Worm (Caenorhabditis elegans) whole organism, L4 larva: ENCODE results near the gene nhr-70.
A peak's percentile ranks its signal among the peaks of the same experiment; 100 is the strongest.

Source experiments
- D1046.2 ChIP-seq: fragments of 200-800 bp; sonication (Bioruptor generic); IDR thresholded peaks from 2 replicates; pipeline ENCODE4 v1.3.6; 2022; ENCODE audit warnings: missing genetic modification characterization, missing compliant biosample characterization
- F37D6.2 ChIP-seq: sonication (generic microtip); optimal IDR thresholded peaks from 2 replicates; lab custom pipeline; 2016; ENCODE audit warnings: mild to moderate bottlenecking, missing genetic modification characterization, missing compliant biosample characterization
- R02D3.7 ChIP-seq: fragments of 150-350 bp; sonication (generic microtip); optimal IDR thresholded peaks from 3 replicates; lab custom pipeline; 2014; ENCODE audit warnings: missing biosample characterization, missing genetic modification characterization
- T26A8.4 ChIP-seq: fragments of 200-800 bp; sonication (Bioruptor generic); IDR thresholded peaks from 2 replicates; pipeline ENCODE4 v1.3.6; 2022; ENCODE audit warnings: missing genetic modification characterization, missing compliant biosample characterization
- aha-1 ChIP-seq: fragments of 150-350 bp; peaks from one replicate; lab custom pipeline; 2014; ENCODE audit warnings: missing biosample characterization, missing genetic modification characterization
- daf-16 ChIP-seq, 3 experiments: sonication (generic microtip); optimal IDR thresholded peaks; 2 replicates each; lab custom pipeline; 2016 to 2017; ENCODE audit warnings: missing genetic modification characterization in 3 of 3, missing genetic modification reagents in 3 of 3, mild to moderate bottlenecking in 2 of 3, missing compliant biosample characterization in 2 of 3, missing biosample characterization in 1 of 3, moderate library complexity in 1 of 3
- dve-1 ChIP-seq: sonication (generic microtip); optimal IDR thresholded peaks from 2 replicates; lab custom pipeline; 2017; ENCODE audit warnings: antibody characterized with exemption, mild to moderate bottlenecking, missing genetic modification characterization, missing compliant biosample characterization; ENCODE audit not compliant: insufficient read depth
- lin-15B ChIP-seq: fragments of 150-350 bp; sonication (generic microtip); optimal IDR thresholded peaks from 3 replicates; lab custom pipeline; 2014; ENCODE audit warnings: missing biosample characterization, missing genetic modification characterization
- mdl-1 ChIP-seq, 2 experiments: fragments of 150-350 bp in 1 of 2; sonication (generic microtip) in 1 of 2; optimal IDR thresholded peaks; 2 replicates each; lab custom pipeline; 2014 to 2017; ENCODE audit warnings: missing biosample characterization in 2 of 2, missing genetic modification characterization in 2 of 2
- mxl-2 ChIP-seq: fragments of 200-800 bp; sonication (Bioruptor generic); conservative IDR thresholded peaks from 2 replicates; pipeline ENCODE4 v1.3.6; 2022; ENCODE audit warnings: missing genetic modification reagents, missing genetic modification characterization, missing compliant biosample characterization
- nhr-10 ChIP-seq: fragments of 150-350 bp; optimal IDR thresholded peaks from 2 replicates; lab custom pipeline; 2014; ENCODE audit warnings: missing biosample characterization, missing genetic modification characterization
- nhr-111 ChIP-seq: fragments of 200-800 bp; sonication (Bioruptor generic); optimal IDR thresholded peaks from 2 replicates; lab custom pipeline; 2018; ENCODE audit warnings: mild to moderate bottlenecking, missing genetic modification characterization, missing compliant biosample characterization
- nhr-237 ChIP-seq: sonication (generic microtip); optimal IDR thresholded peaks from 2 replicates; lab custom pipeline; 2017; ENCODE audit warnings: missing biosample characterization, missing genetic modification characterization
- nhr-41 ChIP-seq: fragments of 200-800 bp; sonication (Bioruptor generic); IDR thresholded peaks from 2 replicates; pipeline ENCODE4 v1.3.6; 2022; ENCODE audit warnings: missing genetic modification reagents, missing genetic modification characterization, missing compliant biosample characterization
- nhr-48 ChIP-seq: sonication (generic microtip); optimal IDR thresholded peaks from 2 replicates; lab custom pipeline; 2016; ENCODE audit warnings: mild to moderate bottlenecking, missing genetic modification characterization, missing compliant biosample characterization
- set-16 ChIP-seq: fragments of 200-800 bp; sonication (Bioruptor generic); IDR thresholded peaks from 2 replicates; pipeline ENCODE4 v1.3.6; 2022; ENCODE audit warnings: missing genetic modification reagents, missing genetic modification characterization, missing compliant biosample characterization
- skn-1 ChIP-seq: fragments of 150-350 bp; optimal IDR thresholded peaks from 2 replicates; lab custom pipeline; 2014; ENCODE audit warnings: missing biosample characterization, missing genetic modification characterization
- unc-62 ChIP-seq, 3 experiments: fragments of 150-350 bp in 1 of 3; sonication (generic microtip); optimal IDR thresholded peaks in 2 of 3; peaks in 1 of 3; 1 replicate in 1 of 3; 2 replicates in 2 of 3; lab custom pipeline; 2014 to 2017; ENCODE audit warnings: missing biosample characterization in 3 of 3, missing genetic modification characterization in 3 of 3, missing genetic modification reagents in 3 of 3, missing genotype in 1 of 3
- zip-11 ChIP-seq: fragments of 200-800 bp; sonication (Bioruptor generic); IDR thresholded peaks from 2 replicates; pipeline ENCODE4 v1.3.6; 2022; ENCODE audit warnings: missing genetic modification characterization, missing compliant biosample characterization

Gene nhr-70

DNA sequence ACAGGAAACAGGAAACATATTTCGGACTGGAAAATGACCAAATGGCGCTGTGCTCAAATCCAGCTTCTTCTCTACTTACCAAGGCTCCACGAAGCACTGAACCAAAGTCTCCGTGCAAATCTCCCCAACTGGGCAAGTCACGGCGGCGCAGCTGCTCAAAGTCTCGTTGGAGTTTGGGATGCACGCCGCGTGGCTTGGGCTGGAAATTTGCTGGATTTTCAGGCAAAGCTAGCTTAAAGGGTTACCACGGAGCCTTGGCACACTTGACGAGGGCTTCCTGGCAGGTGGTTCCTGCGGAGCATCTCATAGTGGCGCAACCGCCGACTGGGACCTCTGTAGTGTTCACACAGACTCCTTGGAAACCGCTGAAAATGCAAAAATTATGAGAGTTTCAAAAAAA, 42.5 kb downstream of the nhr-70 start:
- no peak for TF ChIP-seq nhr-48 (tag; lab: Kevin White, UChicago)
- TF ChIP-seq lin-15B (tag; lab: Kevin White, UChicago) = no peak
- no peak for TF ChIP-seq skn-1 (tag; lab: Kevin White, UChicago)
- TF ChIP-seq nhr-111 (GFP tag; lab: Kevin White, UChicago) = no peak
- TF ChIP-seq D1046.2 = no peak
- peak; percentile 57; the same call in 1 of the 2 replicates for TF ChIP-seq set-16 (GFP tag; lab: Robert Waterston, UW)

DNA sequence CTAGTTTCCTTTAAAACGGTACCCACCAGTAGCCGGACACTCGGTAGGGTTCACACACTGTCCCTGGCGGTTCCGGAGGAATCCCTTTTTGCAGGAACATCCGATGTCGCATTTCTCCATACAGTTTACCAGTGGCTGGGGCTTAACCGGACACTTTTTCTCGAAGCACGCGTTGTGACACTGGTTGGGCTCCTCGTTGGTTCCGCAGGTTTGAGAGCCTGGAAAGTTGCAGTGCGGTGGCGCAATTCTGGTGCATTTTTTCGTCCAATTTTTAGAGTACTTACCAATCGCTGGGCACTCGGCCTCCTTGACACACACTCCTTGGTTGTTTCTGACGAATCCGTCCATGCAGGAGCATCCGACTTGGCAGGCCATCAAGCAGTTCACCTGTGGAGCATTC, 45.9 kb downstream of the nhr-70 start:
- TF ChIP-seq zip-11 (GFP tag; lab: Robert Waterston, UW) (no peak), daf-16 (GFP tag; optimal IDR thresholded peaks at IDR 0.05; lab: Kevin White, UChicago) (no peak), daf-16 (tag; optimal IDR thresholded peaks at IDR 0.05; lab: Kevin White, UChicago) (no peak), mdl-1 (tag; optimal IDR thresholded peaks at IDR 0.05; lab: Kevin White, UChicago) (no peak), unc-62 (GFP tag; optimal IDR thresholded peaks at IDR 0.05 in 1 of 2; lab: Kevin White, UChicago) (no peak), unc-62 (tag; optimal IDR thresholded peaks at IDR 0.05; lab: Kevin White, UChicago) (no peak), nhr-237 (tag; lab: Kevin White, UChicago) (no peak), aha-1 (tag; lab: Kevin White, UChicago) (peak; percentile 95), dve-1 (no peak)

DNA sequence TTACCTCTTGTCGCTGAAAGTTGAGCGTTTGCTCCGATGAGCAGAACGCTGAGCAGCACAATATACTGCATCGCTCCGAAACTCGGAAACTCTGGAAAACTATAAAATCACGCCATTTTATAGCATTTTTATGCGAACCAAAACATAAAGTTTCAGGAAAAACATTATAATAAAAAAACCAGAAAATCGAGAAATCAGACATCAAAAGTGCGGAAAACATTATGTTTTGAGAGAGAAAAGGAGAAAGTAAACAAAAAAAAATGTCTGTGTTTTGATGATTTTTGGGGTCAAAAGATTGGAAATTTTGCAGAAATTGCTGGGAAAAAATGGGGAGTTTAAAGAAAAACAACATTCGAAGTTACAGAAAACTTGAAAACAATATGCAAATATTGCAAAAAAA, 47.6 kb downstream of the nhr-70 start, which contains the start of gene Y69H2.3:
Gene Y69H2.3, minus strand, starts transcription at position 101 of the 400 bp plus-strand sequence.
- TF ChIP-seq nhr-41 (GFP tag; lab: Robert Waterston, UW) (no peak), R02D3.7 (tag; lab: Kevin White, UChicago) (no peak), mxl-2 (GFP tag; lab: Robert Waterston, UW) (no peak), aha-1 (tag; lab: Kevin White, UChicago) (no peak), T26A8.4 (no peak)

DNA sequence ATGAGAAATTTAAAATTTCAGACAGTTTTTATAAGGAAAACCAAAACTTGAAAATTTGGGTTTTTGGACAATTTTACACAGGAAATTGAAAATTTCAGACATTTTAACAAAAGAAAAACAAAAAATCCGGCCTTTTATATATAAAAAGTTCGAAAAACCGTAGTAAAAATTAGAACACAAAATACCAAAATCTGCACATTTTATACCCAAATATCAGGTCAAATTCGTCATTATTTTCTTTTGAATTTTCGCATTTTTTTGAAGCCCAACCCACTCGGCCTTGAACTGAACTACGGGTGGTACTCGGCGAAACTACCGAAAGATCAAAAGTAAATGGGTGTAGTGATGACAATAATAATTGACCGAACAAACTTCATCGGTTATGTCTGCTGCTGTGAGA, 50.8 kb downstream of the nhr-70 start:
- TF ChIP-seq F37D6.2 = no peak
- TF ChIP-seq nhr-10 (tag; lab: Kevin White, UChicago) = no peak
- TF ChIP-seq aha-1 (tag; lab: Kevin White, UChicago) = peak; percentile 92
